Worm (Caenorhabditis elegans) whole organism, L4 larva: ENCODE results near the gene C18D11.1.

Source experiments
- Y5F2A.4 ChIP-seq: fragments of 200-800 bp; sonication (Bioruptor generic); optimal IDR thresholded peaks from 2 replicates; lab custom pipeline; 2018; ENCODE audit warnings: mild to moderate bottlenecking, missing genetic modification characterization, missing compliant biosample characterization
- ZK546.5 ChIP-seq, 2 experiments: sonication (generic microtip); optimal IDR thresholded peaks; 2 replicates each; lab custom pipeline; 2017; ENCODE audit warnings: missing biosample characterization in 2 of 2, missing genetic modification characterization in 2 of 2
- aly-2 ChIP-seq: sonication (generic microtip); optimal IDR thresholded peaks from 2 replicates; lab custom pipeline; 2018; ENCODE audit warnings: missing biosample characterization, missing genetic modification characterization
- egl-43 ChIP-seq: fragments of 200-800 bp; sonication (Bioruptor generic); IDR thresholded peaks from 2 replicates; pipeline ENCODE4 v1.3.6; 2022; ENCODE audit warnings: missing genetic modification reagents, missing genetic modification characterization, missing compliant biosample characterization
- hlh-30 ChIP-seq: sonication (generic microtip); optimal IDR thresholded peaks from 2 replicates; lab custom pipeline; 2017; ENCODE audit warnings: antibody characterized with exemption, mild to moderate bottlenecking, missing genetic modification characterization, missing compliant biosample characterization; ENCODE audit not compliant: insufficient read depth
- mdl-1 ChIP-seq, 2 experiments: fragments of 150-350 bp in 1 of 2; sonication (generic microtip) in 1 of 2; optimal IDR thresholded peaks; 2 replicates each; lab custom pipeline; 2014 to 2017; ENCODE audit warnings: missing biosample characterization in 2 of 2, missing genetic modification characterization in 2 of 2
- zfp-3 ChIP-seq: fragments of 200-800 bp; sonication (Bioruptor generic); conservative IDR thresholded peaks from 2 replicates; pipeline ENCODE4 v1.3.6; 2022; ENCODE audit warnings: missing genetic modification reagents, missing genetic modification characterization, missing compliant biosample characterization

ce11 chrIII:11847014-11847413 lies 30.6 kb downstream of the C18D11.1 start:
- TF ChIP-seq aly-2 (tag; lab: Kevin White, UChicago) (no peak), egl-43 (GFP tag; lab: Robert Waterston, UW) (no peak), mdl-1 (tag; optimal IDR thresholded peaks at IDR 0.05; lab: Kevin White, UChicago) (no peak), Y5F2A.4 (GFP tag; lab: Kevin White, UChicago) (no peak), ZK546.5 (tag; optimal IDR thresholded peaks at IDR 0.05; lab: Kevin White, UChicago) (no peak), hlh-30 (tag; lab: Kevin White, UChicago) (no peak), zfp-3 (GFP tag; lab: Robert Waterston, UW) (no peak)
